Worm (Caenorhabditis elegans): ENCODE data around the gene ptp-5.1.

The ptp-5.1 gene

DNA sequence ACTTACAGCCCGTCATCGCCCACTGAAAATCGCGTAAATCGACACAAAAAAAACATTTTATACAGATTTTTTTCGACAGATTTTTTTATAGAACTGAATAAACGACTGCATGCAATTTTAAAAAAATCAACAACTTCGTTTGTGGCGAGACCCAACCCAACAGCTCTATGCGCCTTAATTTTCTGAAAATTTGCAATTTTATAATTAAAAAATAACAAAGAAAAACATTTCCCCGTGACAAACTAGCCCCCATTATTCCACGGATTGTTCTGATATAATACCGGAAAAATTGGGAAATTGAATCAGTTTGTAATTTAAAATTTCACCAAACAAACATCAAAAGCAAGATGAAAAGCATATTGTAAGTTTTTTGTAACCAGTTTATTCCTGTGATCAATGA lies at the start of gene ptp-5.1:
TSS of gene ptp-5.1 (plus strand) at position 301 of the 400 bp plus-strand sequence.
- TF ChIP-seq T22C8.4 (GFP tag; IDR thresholded peaks at IDR 0.05) (no peak), ztf-23 (GFP tag; IDR thresholded peaks at IDR 0.05) (no peak), ztf-29 (GFP tag; IDR thresholded peaks at IDR 0.05) (no peak), flt-1 (GFP tag; IDR thresholded peaks at IDR 0.05) (no peak), cog-1 (tag; optimal IDR thresholded peaks at IDR 0.05) (no peak), med-1 (GFP tag; optimal IDR thresholded peaks at IDR 0.05; ENCODE audit: insufficient read depth) (no peak), klf-2 (GFP tag; conservative IDR thresholded peaks at IDR 0.05) (no peak), ref-1 (GFP tag; conservative IDR thresholded peaks at IDR 0.05) (no peak), tab-1 (GFP tag; IDR thresholded peaks at IDR 0.05) (no peak)

ce11 chrIV:5121995-5122394 lies 44.1 kb upstream of the ptp-5.1 start, which contains the start of gene tkr-3:
TSS of gene tkr-3 (minus strand) at chrIV:5122095.
- TF ChIP-seq ref-1 (GFP tag; conservative IDR thresholded peaks at IDR 0.05) (no peak), tab-1 (GFP tag; IDR thresholded peaks at IDR 0.05) (no peak), ztf-23 (GFP tag; IDR thresholded peaks at IDR 0.05) (no peak), cog-1 (tag; optimal IDR thresholded peaks at IDR 0.05) (no peak)

DNA sequence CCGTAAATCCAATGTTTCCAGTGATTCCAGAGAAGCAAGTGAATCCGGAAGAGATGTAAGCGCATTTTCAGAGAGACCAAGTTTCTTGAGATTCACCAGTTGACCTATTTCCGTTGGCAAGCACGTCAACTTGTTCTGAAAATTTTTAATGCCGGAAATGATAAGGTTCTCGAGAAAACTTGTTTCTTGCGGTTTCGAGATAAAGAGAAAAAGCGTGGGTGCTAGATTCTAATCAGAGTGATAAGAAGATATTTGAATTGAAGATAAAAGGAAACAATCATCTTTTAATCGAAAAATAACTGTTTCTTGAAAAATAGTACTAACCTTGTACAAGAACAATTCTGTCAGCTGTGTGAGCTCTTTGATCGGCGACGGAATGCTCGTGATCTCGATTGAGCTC lies 34.3 kb upstream of the ptp-5.1 start:
- no peak for TF ChIP-seq klf-2 (GFP tag; conservative IDR thresholded peaks at IDR 0.05)
- no peak for TF ChIP-seq ztf-29 (GFP tag; IDR thresholded peaks at IDR 0.05)
- no peak for TF ChIP-seq med-1 (GFP tag; optimal IDR thresholded peaks at IDR 0.05; ENCODE audit: insufficient read depth)
- no peak for TF ChIP-seq flt-1 (GFP tag; IDR thresholded peaks at IDR 0.05)
- no peak for TF ChIP-seq cog-1 (tag; optimal IDR thresholded peaks at IDR 0.05)
- TF ChIP-seq T22C8.4 (GFP tag; IDR thresholded peaks at IDR 0.05) = no peak
- TF ChIP-seq ref-1 (GFP tag; conservative IDR thresholded peaks at IDR 0.05) = no peak
- TF ChIP-seq tab-1 (GFP tag; IDR thresholded peaks at IDR 0.05) = no peak
- TF ChIP-seq ztf-23 (GFP tag; IDR thresholded peaks at IDR 0.05) = no peak

DNA sequence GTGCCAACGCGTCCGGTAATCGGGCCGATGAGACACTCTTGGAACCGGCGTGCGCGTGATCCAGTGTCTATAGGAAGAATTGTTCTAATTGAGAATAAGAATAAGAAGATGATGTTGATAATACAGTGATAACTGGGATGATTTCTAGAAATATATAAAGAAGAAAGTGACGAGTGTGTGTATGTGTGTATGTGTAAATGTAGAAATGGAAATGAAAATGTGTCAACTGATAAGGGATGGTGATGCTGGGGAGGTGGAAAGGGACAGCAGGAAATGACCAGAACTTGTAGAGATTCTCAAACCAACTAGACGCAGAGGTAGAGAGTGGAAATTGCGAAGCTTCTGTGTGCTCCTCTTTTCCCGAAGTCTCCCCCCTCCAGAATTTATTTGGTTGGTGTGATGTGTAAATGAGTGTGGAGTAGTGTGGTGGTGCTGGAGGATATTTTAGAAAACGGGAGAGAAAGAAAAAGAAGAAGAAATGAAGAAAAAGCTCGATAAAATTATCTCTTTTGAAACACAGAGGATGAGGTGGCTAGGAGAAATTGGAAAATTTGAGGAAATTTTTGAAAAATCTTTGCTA lies 32.2 kb upstream of the ptp-5.1 start:
- TF ChIP-seq ztf-23 (GFP tag; IDR thresholded peaks at IDR 0.05) (no peak), tab-1 (GFP tag; IDR thresholded peaks at IDR 0.05) (no peak), ref-1 (GFP tag; conservative IDR thresholded peaks at IDR 0.05) (0 out of 2 replicates have a peak, but pooled peaks have one; percentile 22), flt-1 (GFP tag; IDR thresholded peaks at IDR 0.05) (no peak), med-1 (GFP tag; optimal IDR thresholded peaks at IDR 0.05; ENCODE audit: insufficient read depth) (no peak)

ce11 chrIV:5134798-5135197 lies 31.3 kb upstream of the ptp-5.1 start:
- TF ChIP-seq tab-1 (GFP tag; IDR thresholded peaks at IDR 0.05) = no peak
- TF ChIP-seq med-1 (GFP tag; optimal IDR thresholded peaks at IDR 0.05; ENCODE audit: insufficient read depth) = no peak
- no peak for TF ChIP-seq klf-2 (GFP tag; conservative IDR thresholded peaks at IDR 0.05)
- no peak for TF ChIP-seq flt-1 (GFP tag; IDR thresholded peaks at IDR 0.05)
- TF ChIP-seq ztf-23 (GFP tag; IDR thresholded peaks at IDR 0.05) = no peak
- TF ChIP-seq T22C8.4 (GFP tag; IDR thresholded peaks at IDR 0.05) = no peak
- TF ChIP-seq ref-1 (GFP tag; conservative IDR thresholded peaks at IDR 0.05) = no peak
- TF ChIP-seq cog-1 (tag; optimal IDR thresholded peaks at IDR 0.05) = no peak
- no peak for TF ChIP-seq ztf-29 (GFP tag; IDR thresholded peaks at IDR 0.05)

ce11 chrIV:5136523-5136922 lies 29.6 kb upstream of the ptp-5.1 start:
- TF ChIP-seq ztf-29 (GFP tag; IDR thresholded peaks at IDR 0.05) = no peak
- no peak for TF ChIP-seq tab-1 (GFP tag; IDR thresholded peaks at IDR 0.05)
- TF ChIP-seq flt-1 (GFP tag; IDR thresholded peaks at IDR 0.05) = no peak
- no peak for TF ChIP-seq ztf-23 (GFP tag; IDR thresholded peaks at IDR 0.05)
- no peak for TF ChIP-seq ref-1 (GFP tag; conservative IDR thresholded peaks at IDR 0.05)
- no peak for TF ChIP-seq med-1 (GFP tag; optimal IDR thresholded peaks at IDR 0.05; ENCODE audit: insufficient read depth)
- TF ChIP-seq klf-2 (GFP tag; conservative IDR thresholded peaks at IDR 0.05) = no peak
- TF ChIP-seq cog-1 (tag; optimal IDR thresholded peaks at IDR 0.05) = no peak
- TF ChIP-seq T22C8.4 (GFP tag; IDR thresholded peaks at IDR 0.05) = no peak

ce11 chrIV:5137809-5138208 lies 28.3 kb upstream of the ptp-5.1 start:
- TF ChIP-seq ref-1 (GFP tag; conservative IDR thresholded peaks at IDR 0.05) = no peak

ce11 chrIV:5139189-5139588 lies 26.9 kb upstream of the ptp-5.1 start:
- TF ChIP-seq ref-1 (GFP tag; conservative IDR thresholded peaks at IDR 0.05) = no peak
- no peak for TF ChIP-seq ztf-23 (GFP tag; IDR thresholded peaks at IDR 0.05)
- TF ChIP-seq tab-1 (GFP tag; IDR thresholded peaks at IDR 0.05) = no peak
- no peak for TF ChIP-seq flt-1 (GFP tag; IDR thresholded peaks at IDR 0.05)
- no peak for TF ChIP-seq med-1 (GFP tag; optimal IDR thresholded peaks at IDR 0.05; ENCODE audit: insufficient read depth)
- TF ChIP-seq cog-1 (tag; optimal IDR thresholded peaks at IDR 0.05) = no peak
- TF ChIP-seq T22C8.4 (GFP tag; IDR thresholded peaks at IDR 0.05) = no peak
- TF ChIP-seq ztf-29 (GFP tag; IDR thresholded peaks at IDR 0.05) = no peak
- TF ChIP-seq klf-2 (GFP tag; conservative IDR thresholded peaks at IDR 0.05) = no peak

- TF ChIP-seq ref-1 (GFP tag; conservative IDR thresholded peaks at IDR 0.05) (no peak), cog-1 (tag; optimal IDR thresholded peaks at IDR 0.05) (no peak), klf-2 (GFP tag; conservative IDR thresholded peaks at IDR 0.05) (no peak), med-1 (GFP tag; optimal IDR thresholded peaks at IDR 0.05; ENCODE audit: insufficient read depth) (no peak), ztf-23 (GFP tag; IDR thresholded peaks at IDR 0.05) (no peak), ztf-29 (GFP tag; IDR thresholded peaks at IDR 0.05) (no peak)
These were observed 26.2 kb upstream of the ptp-5.1 start for ce11 chrIV:5139972-5140371.

DNA sequence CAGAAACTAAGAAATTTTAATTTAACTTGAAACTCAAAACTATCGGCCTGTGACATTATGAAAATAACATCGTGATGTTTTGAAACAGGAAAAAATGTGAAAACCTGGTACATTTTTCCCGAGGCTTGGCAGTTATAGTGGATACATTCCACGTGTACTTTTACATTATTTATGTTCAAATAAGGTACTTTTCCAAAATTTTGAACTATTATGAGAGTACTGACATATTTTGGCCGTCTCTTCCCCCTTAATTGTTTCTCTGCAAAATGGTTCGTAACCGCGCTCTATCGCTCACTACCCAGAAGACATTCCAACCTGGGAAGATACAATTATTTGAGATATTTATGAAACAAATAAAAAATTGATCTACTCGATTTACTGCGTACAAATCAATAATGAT lies 16.3 kb upstream of the ptp-5.1 start, which contains the start of gene C24D10.5:
TSS of gene C24D10.5 (plus strand) at position 301 of the 400 bp plus-strand sequence.
- TF ChIP-seq T22C8.4 (GFP tag; IDR thresholded peaks at IDR 0.05) (no peak), tab-1 (GFP tag; IDR thresholded peaks at IDR 0.05) (no peak), cog-1 (tag; optimal IDR thresholded peaks at IDR 0.05) (no peak), ztf-23 (GFP tag; IDR thresholded peaks at IDR 0.05) (no peak), flt-1 (GFP tag; IDR thresholded peaks at IDR 0.05) (no peak), ref-1 (GFP tag; conservative IDR thresholded peaks at IDR 0.05) (no peak), ztf-29 (GFP tag; IDR thresholded peaks at IDR 0.05) (no peak), klf-2 (GFP tag; conservative IDR thresholded peaks at IDR 0.05) (no peak), med-1 (GFP tag; optimal IDR thresholded peaks at IDR 0.05; ENCODE audit: insufficient read depth) (no peak)
